Worm (Caenorhabditis elegans) whole organism, L1 larva: ENCODE measurements around the gene hda-2.

Experiments
- Y116A8C.19 ChIP-seq: sonication (generic microtip); optimal IDR thresholded peaks from 2 replicates; lab custom pipeline; 2016; ENCODE audit warnings: missing compliant biosample characterization, missing genetic modification characterization, borderline replicate concordance
- aha-1 ChIP-seq: fragments of 150-350 bp; optimal IDR thresholded peaks from 2 replicates; lab custom pipeline; 2014; ENCODE audit warnings: missing biosample characterization, missing genetic modification characterization
- blmp-1 ChIP-seq: fragments of 150-350 bp; optimal IDR thresholded peaks from 2 replicates; lab custom pipeline; 2014; ENCODE audit warnings: missing biosample characterization, missing genetic modification characterization
- ceh-63 ChIP-seq: fragments of 200-800 bp; sonication (Bioruptor generic); optimal IDR thresholded peaks from 2 replicates; lab custom pipeline; 2018; ENCODE audit warnings: mild to moderate bottlenecking, missing genetic modification characterization, missing compliant biosample characterization
- ceh-8 ChIP-seq: fragments of 200-800 bp; sonication (Bioruptor generic); optimal IDR thresholded peaks from 2 replicates; lab custom pipeline; 2018; ENCODE audit warnings: mild to moderate bottlenecking, missing genetic modification characterization, moderate library complexity, missing compliant biosample characterization
- ceh-88 ChIP-seq: fragments of 200-800 bp; sonication (Bioruptor generic); IDR thresholded peaks from 2 replicates; pipeline ENCODE4 v1.3.6; 2022; ENCODE audit warnings: missing genetic modification characterization, missing compliant biosample characterization
- ceh-90 ChIP-seq: sonication (generic microtip); optimal IDR thresholded peaks from 2 replicates; lab custom pipeline; 2016; ENCODE audit warnings: missing genetic modification characterization, missing compliant biosample characterization
- ces-1 ChIP-seq: fragments of 150-350 bp; optimal IDR thresholded peaks from 2 replicates; lab custom pipeline; 2014; ENCODE audit warnings: missing biosample characterization, missing genetic modification reagents, missing genetic modification characterization
- dpl-1 ChIP-seq, 3 experiments: fragments of 150-350 bp in 2 of 3; sonication (generic microtip) in 1 of 3; optimal IDR thresholded peaks; 2 replicates each; lab custom pipeline; 2014 to 2017; ENCODE audit warnings: missing biosample characterization in 3 of 3, missing genetic modification characterization in 3 of 3, missing genetic modification reagents in 3 of 3
- dsc-1 ChIP-seq: sonication (generic microtip); optimal IDR thresholded peaks from 2 replicates; lab custom pipeline; 2016; ENCODE audit warnings: mild to moderate bottlenecking, missing genetic modification characterization, missing compliant biosample characterization
- efl-1 ChIP-seq, 4 experiments: fragments of 150-350 bp; optimal IDR thresholded peaks in 3 of 4; peaks in 1 of 4; 1 replicate in 1 of 4; 2 replicates in 3 of 4; lab custom pipeline; 2014; ENCODE audit warnings: missing biosample characterization in 2 of 4, missing genetic modification characterization in 2 of 4, missing genetic modification reagents in 2 of 4
- egl-13 ChIP-seq: sonication (generic microtip); optimal IDR thresholded peaks from 2 replicates; lab custom pipeline; 2016; ENCODE audit warnings: missing genotype, missing genetic modification reagents, missing genetic modification characterization, missing compliant biosample characterization
- elt-2 ChIP-seq: sonication (generic microtip); optimal IDR thresholded peaks from 2 replicates; lab custom pipeline; 2016; ENCODE audit warnings: missing genetic modification characterization, mild to moderate bottlenecking, inconsistent platforms, missing compliant biosample characterization, missing genetic modification reagents
- fkh-10 ChIP-seq: sonication (generic microtip); optimal IDR thresholded peaks from 2 replicates; lab custom pipeline; 2017; ENCODE audit warnings: missing biosample characterization, missing genetic modification reagents, missing genetic modification characterization
- fkh-8 ChIP-seq: sonication (generic microtip); optimal IDR thresholded peaks from 2 replicates; lab custom pipeline; 2016; ENCODE audit warnings: mild to moderate bottlenecking, missing genetic modification characterization, missing compliant biosample characterization
- fos-1 ChIP-seq: fragments of 150-350 bp; optimal IDR thresholded peaks from 2 replicates; lab custom pipeline; 2014; ENCODE audit warnings: missing biosample characterization, missing genetic modification characterization
- grh-1 ChIP-seq: fragments of 200-800 bp; sonication (Bioruptor generic); IDR thresholded peaks from 2 replicates; pipeline ENCODE4 v1.3.6; 2022; ENCODE audit warnings: missing genetic modification reagents, missing genetic modification characterization, missing compliant biosample characterization
- hpl-2 ChIP-seq: fragments of 150-350 bp; optimal IDR thresholded peaks from 2 replicates; lab custom pipeline; 2014; ENCODE audit warnings: missing biosample characterization, missing genetic modification reagents, missing genetic modification characterization
- irx-1 ChIP-seq: sonication (generic microtip); optimal IDR thresholded peaks from 2 replicates; lab custom pipeline; 2016; ENCODE audit warnings: missing genetic modification characterization, missing compliant biosample characterization
- jun-1 ChIP-seq: fragments of 150-350 bp; optimal IDR thresholded peaks from 2 replicates; lab custom pipeline; 2014; ENCODE audit warnings: missing biosample characterization, missing genetic modification reagents, missing genetic modification characterization
- lin-13 ChIP-seq: fragments of 150-350 bp; optimal IDR thresholded peaks from 2 replicates; lab custom pipeline; 2014; ENCODE audit warnings: missing biosample characterization, missing genetic modification reagents, missing genetic modification characterization
- lin-14 ChIP-seq: fragments of 200-800 bp; sonication (Bioruptor generic); optimal IDR thresholded peaks from 2 replicates; lab custom pipeline; 2018; ENCODE audit warnings: mild to moderate bottlenecking, missing genetic modification characterization, moderate library complexity, missing compliant biosample characterization
- lsy-2 ChIP-seq, 2 experiments: fragments of 150-350 bp; optimal IDR thresholded peaks; 2 replicates each; lab custom pipeline; 2014; ENCODE audit warnings: missing biosample characterization in 2 of 2, missing genetic modification characterization in 2 of 2
- mdl-1 ChIP-seq, 2 experiments: fragments of 150-350 bp; optimal IDR thresholded peaks; 2 replicates each; lab custom pipeline; 2014 to 2017; ENCODE audit warnings: missing biosample characterization in 2 of 2, missing genetic modification characterization in 2 of 2, inconsistent platforms in 1 of 2
- mef-2 ChIP-seq: fragments of 150-350 bp; optimal IDR thresholded peaks from 2 replicates; lab custom pipeline; 2014; ENCODE audit warnings: missing biosample characterization, missing genetic modification characterization
- nhr-11 ChIP-seq: fragments of 150-350 bp; optimal IDR thresholded peaks from 2 replicates; lab custom pipeline; 2014; ENCODE audit warnings: missing biosample characterization, missing genetic modification characterization
- nhr-12 ChIP-seq: sonication (generic microtip); optimal IDR thresholded peaks from 2 replicates; lab custom pipeline; 2017; ENCODE audit warnings: missing biosample characterization, missing genetic modification characterization
- nhr-19 ChIP-seq: fragments of 200-800 bp; sonication (Bioruptor generic); conservative IDR thresholded peaks from 2 replicates; pipeline ENCODE4 v1.3.6; 2022; ENCODE audit warnings: missing genetic modification characterization, missing compliant biosample characterization
- nhr-237 ChIP-seq: fragments of 150-350 bp; optimal IDR thresholded peaks from 2 replicates; lab custom pipeline; 2014; ENCODE audit warnings: missing biosample characterization, missing genetic modification characterization
- nhr-28 ChIP-seq: fragments of 150-350 bp; optimal IDR thresholded peaks from 2 replicates; lab custom pipeline; 2014; ENCODE audit warnings: missing biosample characterization, missing genetic modification characterization
- nhr-71 ChIP-seq: sonication (generic microtip); optimal IDR thresholded peaks from 2 replicates; lab custom pipeline; 2016; ENCODE audit warnings: mild to moderate bottlenecking, missing genetic modification characterization, moderate library complexity, missing compliant biosample characterization
- nhr-76 ChIP-seq: sonication (generic microtip); optimal IDR thresholded peaks from 2 replicates; lab custom pipeline; 2017; ENCODE audit warnings: missing biosample characterization, missing genetic modification characterization
- nhr-77 ChIP-seq: fragments of 150-350 bp; optimal IDR thresholded peaks from 2 replicates; lab custom pipeline; 2014; ENCODE audit warnings: missing biosample characterization, missing genetic modification characterization
- nhr-85 ChIP-seq: sonication (generic microtip); peaks from one replicate; lab custom pipeline; 2016; ENCODE audit warnings: missing genetic modification characterization, inconsistent platforms, missing compliant biosample characterization
- nhr-90 ChIP-seq: sonication (generic microtip); optimal IDR thresholded peaks from 2 replicates; lab custom pipeline; 2016; ENCODE audit warnings: mild to moderate bottlenecking, missing genetic modification characterization, missing compliant biosample characterization; ENCODE audit not compliant: poor library complexity
- pqm-1 ChIP-seq: sonication (generic microtip); optimal IDR thresholded peaks from 3 replicates; lab custom pipeline; 2017; ENCODE audit warnings: missing biosample characterization, missing genetic modification characterization
- rnt-1 ChIP-seq: sonication (generic microtip); optimal IDR thresholded peaks from 2 replicates; lab custom pipeline; 2016; ENCODE audit warnings: mild to moderate bottlenecking, missing genetic modification characterization, moderate library complexity, missing compliant biosample characterization
- skn-1 ChIP-seq: fragments of 150-350 bp; optimal IDR thresholded peaks from 2 replicates; lab custom pipeline; 2014; ENCODE audit warnings: missing biosample characterization, missing genetic modification characterization
- snu-23 ChIP-seq: sonication (generic microtip); optimal IDR thresholded peaks from 2 replicates; lab custom pipeline; 2016; ENCODE audit warnings: missing genetic modification characterization, missing compliant biosample characterization
- sox-4 ChIP-seq: sonication (generic microtip); optimal IDR thresholded peaks from 2 replicates; lab custom pipeline; 2016; ENCODE audit warnings: missing genetic modification characterization, missing compliant biosample characterization
- sup-37 ChIP-seq: fragments of 200-800 bp; sonication (Bioruptor generic); optimal IDR thresholded peaks from 2 replicates; lab custom pipeline; 2018; ENCODE audit warnings: mild to moderate bottlenecking, missing genetic modification characterization, missing compliant biosample characterization
- swsn-7 ChIP-seq: sonication (generic microtip); optimal IDR thresholded peaks from 2 replicates; lab custom pipeline; 2016; ENCODE audit warnings: missing genetic modification characterization, missing compliant biosample characterization
- tbx-2 ChIP-seq: sonication (generic microtip); optimal IDR thresholded peaks from 2 replicates; lab custom pipeline; 2016; ENCODE audit warnings: missing genetic modification characterization, missing compliant biosample characterization
- unc-130 ChIP-seq: fragments of 150-350 bp; optimal IDR thresholded peaks from 2 replicates; lab custom pipeline; 2017; ENCODE audit warnings: missing biosample characterization, missing genetic modification characterization, inconsistent platforms
- unc-30 ChIP-seq: sonication (generic microtip); optimal IDR thresholded peaks from 2 replicates; lab custom pipeline; 2017; ENCODE audit warnings: missing biosample characterization, missing genetic modification characterization
- unc-62 ChIP-seq: fragments of 150-350 bp; optimal IDR thresholded peaks from 2 replicates; lab custom pipeline; 2014; ENCODE audit warnings: missing biosample characterization, missing genetic modification reagents, missing genetic modification characterization
- vab-15 ChIP-seq: sonication (generic microtip); optimal IDR thresholded peaks from 2 replicates; lab custom pipeline; 2017; ENCODE audit warnings: missing genotype, mild to moderate bottlenecking, missing genetic modification characterization, missing compliant biosample characterization
- zag-1 ChIP-seq: fragments of 150-350 bp; optimal IDR thresholded peaks from 2 replicates; lab custom pipeline; 2014; ENCODE audit warnings: missing biosample characterization, missing genetic modification characterization

The hda-2 gene

ce11 chrII:8015483-8015938 is 6.8 kb downstream of the hda-2 start (continued):
- TF ChIP-seq aha-1 (no peak), vab-15 (no peak), dpl-1 (GFP tag; optimal IDR thresholded peaks at IDR 0.05; lab: Kevin White, UChicago) (peak in 1 of 3 experiments; percentile 22), fos-1 (no peak), unc-130 (tag; lab: Kevin White, UChicago) (no peak), sox-4 (tag; lab: Kevin White, UChicago) (no peak), ces-1 (GFP tag; lab: Kevin White, UChicago) (no peak), unc-30 (tag; lab: Kevin White, UChicago) (no peak), ceh-8 (GFP tag; lab: Kevin White, UChicago) (no peak), lin-13 (peak; percentile 33), elt-2 (tag; lab: Kevin White, UChicago) (no peak), irx-1 (tag; lab: Kevin White, UChicago) (no peak), hpl-2 (no peak), swsn-7 (tag; lab: Kevin White, UChicago) (peak; percentile 42), snu-23 (GFP tag; lab: Kevin White, UChicago) (peak; percentile 32), pqm-1 (tag; lab: Kevin White, UChicago) (no peak), unc-62 (GFP tag; lab: Kevin White, UChicago) (no peak), skn-1 (tag; lab: Kevin White, UChicago) (no peak), Y116A8C.19 (tag; lab: Kevin White, UChicago) (no peak), lsy-2 (tag; optimal IDR thresholded peaks at IDR 0.05; lab: Kevin White, UChicago) (peak in 1 of 2 experiments; percentile 48), dsc-1 (no peak), fkh-8 (no peak), nhr-85 (peak; percentile 81), nhr-71 (tag; lab: Kevin White, UChicago) (peak; percentile 28)

- TF ChIP-seq lin-14 (GFP tag; lab: Kevin White, UChicago) (peak; percentile 33), sup-37 (GFP tag; lab: Kevin White, UChicago) (peak; percentile 34), zag-1 (tag; lab: Kevin White, UChicago) (no peak), jun-1 (tag; lab: Kevin White, UChicago) (no peak), nhr-28 (tag; lab: Kevin White, UChicago) (no peak), unc-30 (tag; lab: Kevin White, UChicago) (no peak), fkh-10 (GFP tag; lab: Kevin White, UChicago) (no peak), aha-1 (no peak), unc-130 (tag; lab: Kevin White, UChicago) (peak; percentile 62), nhr-90 (tag; lab: Kevin White, UChicago) (no peak), nhr-76 (no peak), blmp-1 (tag; lab: Kevin White, UChicago) (peak; percentile 61), mdl-1 (tag; optimal IDR thresholded peaks at IDR 0.05; lab: Kevin White, UChicago) (peak in 1 of 2 experiments; percentile 62), Y116A8C.19 (tag; lab: Kevin White, UChicago) (no peak), rnt-1 (no peak), hpl-2 (no peak), nhr-11 (tag; lab: Kevin White, UChicago) (no peak), egl-13 (tag; lab: Kevin White, UChicago) (no peak), nhr-19 (GFP tag; lab: Robert Waterston, UW) (peak; percentile 51), nhr-237 (tag; lab: Kevin White, UChicago) (no peak), ceh-63 (GFP tag; lab: Kevin White, UChicago) (no peak), lin-13 (no peak), ceh-90 (tag; lab: Kevin White, UChicago) (no peak), ceh-88 (GFP tag; lab: Robert Waterston, UW) (no peak), elt-2 (tag; lab: Kevin White, UChicago) (peak; percentile 49), nhr-77 (no peak), efl-1 (optimal IDR thresholded peaks at IDR 0.05; lab: Kevin White, UChicago) (no peak), efl-1 (GFP tag; optimal IDR thresholded peaks at IDR 0.05 in 1 of 2; lab: Kevin White, UChicago) (peak in 1 of 2 experiments; percentile 68), unc-62 (GFP tag; lab: Kevin White, UChicago) (no peak), swsn-7 (tag; lab: Kevin White, UChicago) (peak; percentile 21), grh-1 (GFP tag; lab: Robert Waterston, UW) (no peak), dpl-1 (GFP tag; optimal IDR thresholded peaks at IDR 0.05; lab: Kevin White, UChicago) (no peak), tbx-2 (tag; lab: Kevin White, UChicago) (peak; percentile 17), mef-2 (tag; lab: Kevin White, UChicago) (no peak), pqm-1 (tag; lab: Kevin White, UChicago) (no peak), nhr-12 (no peak)
Measured at ce11 chrII:8012071-8013031, 10.0 kb downstream of the hda-2 start, which contains the start of gene DH11.2. TSS of gene DH11.2 (plus strand) at chrII:8012816.
